Worm (Caenorhabditis elegans) whole organism, L1 larva: ENCODE measurements around the gene clec-79.

Experiments
- aha-1 ChIP-seq: fragments of 150-350 bp; optimal IDR thresholded peaks from 2 replicates; lab custom pipeline; 2014; ENCODE audit warnings: missing biosample characterization, missing genetic modification characterization
- ama-1 ChIP-seq: fragments of 150-350 bp; optimal IDR thresholded peaks from 2 replicates; lab custom pipeline; 2014
- blmp-1 ChIP-seq: fragments of 150-350 bp; optimal IDR thresholded peaks from 2 replicates; lab custom pipeline; 2014; ENCODE audit warnings: missing biosample characterization, missing genetic modification characterization
- nhr-11 ChIP-seq: fragments of 150-350 bp; optimal IDR thresholded peaks from 2 replicates; lab custom pipeline; 2014; ENCODE audit warnings: missing biosample characterization, missing genetic modification characterization
- nhr-20 ChIP-seq: sonication (generic microtip); optimal IDR thresholded peaks from 2 replicates; lab custom pipeline; 2016; ENCODE audit warnings: mild to moderate bottlenecking, missing genetic modification characterization, missing compliant biosample characterization
- nhr-237 ChIP-seq: fragments of 150-350 bp; optimal IDR thresholded peaks from 2 replicates; lab custom pipeline; 2014; ENCODE audit warnings: missing biosample characterization, missing genetic modification characterization
- nhr-47 ChIP-seq: sonication (generic microtip); optimal IDR thresholded peaks from 2 replicates; lab custom pipeline; 2016; ENCODE audit warnings: mild to moderate bottlenecking, missing genetic modification characterization, moderate library complexity, missing compliant biosample characterization
- ztf-4 ChIP-seq: fragments of 150-350 bp; optimal IDR thresholded peaks from 2 replicates; lab custom pipeline; 2014; ENCODE audit warnings: missing biosample characterization, missing genetic modification characterization

DNA sequence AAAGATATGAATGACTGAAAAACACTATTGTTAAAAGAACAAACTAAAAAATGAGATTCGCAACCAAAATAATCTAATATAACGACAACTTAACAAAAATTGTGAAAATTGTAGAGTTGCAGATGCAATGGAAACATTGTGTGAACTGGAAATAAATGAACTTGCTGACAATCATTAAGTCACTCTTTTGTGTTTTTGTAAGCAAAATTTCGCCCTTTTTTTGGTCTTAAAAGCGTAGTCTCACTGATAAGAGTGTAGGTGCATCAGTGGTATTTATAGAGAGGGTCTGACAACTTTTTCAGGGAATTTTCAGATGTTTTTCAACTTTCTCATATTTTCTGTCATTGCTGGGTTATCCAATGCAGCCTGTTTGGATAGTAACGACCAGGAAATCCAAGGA lies 47.0 kb upstream of the clec-79 start, which contains the start of gene clec-68:
- TF ChIP-seq nhr-47 (tag; lab: Kevin White, UChicago), result no peak
- no peak for TF ChIP-seq blmp-1 (tag; lab: Kevin White, UChicago)
- TF ChIP-seq nhr-20 (tag; lab: Kevin White, UChicago), result no peak
- no peak for TF ChIP-seq aha-1 (tag; lab: Kevin White, UChicago)
- TF ChIP-seq ama-1 (lab: Kevin White, UChicago), result no peak
- no peak for TF ChIP-seq nhr-11 (tag; lab: Kevin White, UChicago)
- TF ChIP-seq ztf-4, result no peak
- no peak for TF ChIP-seq nhr-237 (tag; lab: Kevin White, UChicago)
